Worm (Caenorhabditis elegans) whole organism, L4 larva: Measurements from ENCODE around the gene K09E4.1.

Experiments used
- D1046.2 ChIP-seq: fragments of 200-800 bp; sonication (Bioruptor generic); IDR thresholded peaks from 2 replicates; pipeline ENCODE4 v1.3.6; 2022; ENCODE audit warnings: missing genetic modification characterization, missing compliant biosample characterization
- F10B5.3 ChIP-seq: sonication (generic microtip); optimal IDR thresholded peaks from 2 replicates; lab custom pipeline; 2016; ENCODE audit warnings: mild to moderate bottlenecking, missing genetic modification characterization, missing compliant biosample characterization
- F26F4.8 ChIP-seq: fragments of 200-800 bp; sonication (Bioruptor generic); conservative IDR thresholded peaks from 2 replicates; pipeline ENCODE4 v1.3.6; 2022; ENCODE audit warnings: missing genetic modification characterization, missing compliant biosample characterization
- F37D6.2 ChIP-seq: sonication (generic microtip); optimal IDR thresholded peaks from 2 replicates; lab custom pipeline; 2016; ENCODE audit warnings: mild to moderate bottlenecking, missing genetic modification characterization, missing compliant biosample characterization
- F49E8.2 ChIP-seq: sonication (generic microtip); optimal IDR thresholded peaks from 2 replicates; lab custom pipeline; 2016; ENCODE audit warnings: missing compliant biosample characterization, mild to moderate bottlenecking, missing genetic modification characterization, borderline replicate concordance
- Y105C5A.15 ChIP-seq: fragments of 200-800 bp; sonication (Bioruptor generic); IDR thresholded peaks from 2 replicates; pipeline ENCODE4 v1.3.6; 2022; ENCODE audit warnings: missing genetic modification characterization, missing compliant biosample characterization
- Y5F2A.4 ChIP-seq: fragments of 200-800 bp; sonication (Bioruptor generic); optimal IDR thresholded peaks from 2 replicates; lab custom pipeline; 2018; ENCODE audit warnings: mild to moderate bottlenecking, missing genetic modification characterization, missing compliant biosample characterization
- ZK546.5 ChIP-seq, 2 experiments: sonication (generic microtip); optimal IDR thresholded peaks; 2 replicates each; lab custom pipeline; 2017; ENCODE audit warnings: missing biosample characterization in 2 of 2, missing genetic modification characterization in 2 of 2
- aha-1 ChIP-seq: fragments of 150-350 bp; peaks from one replicate; lab custom pipeline; 2014; ENCODE audit warnings: missing biosample characterization, missing genetic modification characterization
- arid-1 ChIP-seq: fragments of 200-800 bp; sonication (Bioruptor generic); conservative IDR thresholded peaks from 2 replicates; pipeline ENCODE4 v1.3.6; 2022; ENCODE audit warnings: missing genetic modification reagents, missing genetic modification characterization, missing compliant biosample characterization
- ceh-20 ChIP-seq: fragments of 200-800 bp; sonication (Bioruptor generic); IDR thresholded peaks from 2 replicates; pipeline ENCODE4 v1.3.6; 2022; ENCODE audit warnings: missing genetic modification reagents, missing genetic modification characterization, missing compliant biosample characterization
- ces-1 ChIP-seq: fragments of 150-350 bp; sonication (generic microtip); optimal IDR thresholded peaks from 4 replicates; lab custom pipeline; 2014; ENCODE audit warnings: missing biosample characterization, missing genetic modification reagents, missing genetic modification characterization
- cey-2 ChIP-seq: sonication (generic microtip); optimal IDR thresholded peaks from 3 replicates; lab custom pipeline; 2017; ENCODE audit warnings: missing genetic modification characterization, mild to moderate bottlenecking, missing compliant biosample characterization, antibody characterized with exemption, borderline replicate concordance; ENCODE audit not compliant: insufficient read depth
- daf-19 ChIP-seq: fragments of 200-800 bp; sonication (Bioruptor generic); conservative IDR thresholded peaks from 2 replicates; pipeline ENCODE4 v1.3.6; 2022; ENCODE audit warnings: missing genetic modification characterization, missing compliant biosample characterization
- dmd-8 ChIP-seq: fragments of 200-800 bp; sonication (Bioruptor generic); IDR thresholded peaks from 2 replicates; pipeline ENCODE4 v1.3.6; 2022; ENCODE audit warnings: missing genetic modification characterization, missing compliant biosample characterization
- dmd-9 ChIP-seq: fragments of 200-800 bp; sonication (Bioruptor generic); IDR thresholded peaks from 2 replicates; pipeline ENCODE4 v1.3.6; 2022; ENCODE audit warnings: missing genetic modification reagents, missing genetic modification characterization, missing compliant biosample characterization
- duxl-1 ChIP-seq: sonication (generic microtip); optimal IDR thresholded peaks from 2 replicates; lab custom pipeline; 2016; ENCODE audit warnings: mild to moderate bottlenecking, missing genetic modification characterization, moderate library complexity, missing compliant biosample characterization; ENCODE audit not compliant: poor library complexity
- egl-43 ChIP-seq: fragments of 200-800 bp; sonication (Bioruptor generic); IDR thresholded peaks from 2 replicates; pipeline ENCODE4 v1.3.6; 2022; ENCODE audit warnings: missing genetic modification reagents, missing genetic modification characterization, missing compliant biosample characterization
- gei-8 ChIP-seq: fragments of 200-800 bp; sonication (Bioruptor generic); optimal IDR thresholded peaks from 2 replicates; lab custom pipeline; 2018; ENCODE audit warnings: mild to moderate bottlenecking, missing genetic modification characterization, missing compliant biosample characterization
- hlh-30 ChIP-seq: sonication (generic microtip); optimal IDR thresholded peaks from 2 replicates; lab custom pipeline; 2017; ENCODE audit warnings: antibody characterized with exemption, mild to moderate bottlenecking, missing genetic modification characterization, missing compliant biosample characterization; ENCODE audit not compliant: insufficient read depth
- lim-7 ChIP-seq: fragments of 200-800 bp; sonication (Bioruptor generic); IDR thresholded peaks from 2 replicates; pipeline ENCODE4 v1.3.6; 2022; ENCODE audit warnings: missing genetic modification characterization, missing compliant biosample characterization
- lin-29 ChIP-seq: fragments of 200-800 bp; sonication (Bioruptor generic); IDR thresholded peaks from 2 replicates; pipeline ENCODE4 v1.3.6; 2022; ENCODE audit warnings: missing genetic modification reagents, missing genetic modification characterization, missing compliant biosample characterization
- lin-38 ChIP-seq: fragments of 200-800 bp; sonication (Bioruptor generic); IDR thresholded peaks from 2 replicates; pipeline ENCODE4 v1.3.6; 2022; ENCODE audit warnings: missing genetic modification reagents, missing genetic modification characterization, missing compliant biosample characterization
- lin-39 ChIP-seq: fragments of 150-350 bp; optimal IDR thresholded peaks from 2 replicates; lab custom pipeline; 2014; ENCODE audit warnings: missing biosample characterization, missing genetic modification reagents, missing genetic modification characterization
- lir-3 ChIP-seq: sonication (generic microtip); optimal IDR thresholded peaks from 2 replicates; lab custom pipeline; 2016; ENCODE audit warnings: mild to moderate bottlenecking, missing genetic modification characterization, missing compliant biosample characterization
- madf-9 ChIP-seq: fragments of 200-800 bp; sonication (Bioruptor generic); conservative IDR thresholded peaks from 2 replicates; pipeline ENCODE4 v1.3.6; 2022; ENCODE audit warnings: missing genetic modification reagents, missing genetic modification characterization, missing compliant biosample characterization
- mdl-1 ChIP-seq, 2 experiments: fragments of 150-350 bp in 1 of 2; sonication (generic microtip) in 1 of 2; optimal IDR thresholded peaks; 2 replicates each; lab custom pipeline; 2014 to 2017; ENCODE audit warnings: missing biosample characterization in 2 of 2, missing genetic modification characterization in 2 of 2
- mes-2 ChIP-seq: sonication (generic microtip); optimal IDR thresholded peaks from 2 replicates; lab custom pipeline; 2016; ENCODE audit warnings: missing genotype, mild to moderate bottlenecking, missing genetic modification characterization, missing compliant biosample characterization; ENCODE audit not compliant: poor library complexity, severe bottlenecking
- nhr-10 ChIP-seq: fragments of 150-350 bp; optimal IDR thresholded peaks from 2 replicates; lab custom pipeline; 2014; ENCODE audit warnings: missing biosample characterization, missing genetic modification characterization
- nhr-11 ChIP-seq: fragments of 150-350 bp; optimal IDR thresholded peaks from 2 replicates; lab custom pipeline; 2014; ENCODE audit warnings: missing biosample characterization, missing genetic modification characterization
- nhr-237 ChIP-seq: sonication (generic microtip); optimal IDR thresholded peaks from 2 replicates; lab custom pipeline; 2017; ENCODE audit warnings: missing biosample characterization, missing genetic modification characterization
- nhr-28 ChIP-seq: fragments of 150-350 bp; optimal IDR thresholded peaks from 2 replicates; lab custom pipeline; 2014; ENCODE audit warnings: missing biosample characterization, missing genetic modification characterization
- nhr-41 ChIP-seq: fragments of 200-800 bp; sonication (Bioruptor generic); IDR thresholded peaks from 2 replicates; pipeline ENCODE4 v1.3.6; 2022; ENCODE audit warnings: missing genetic modification reagents, missing genetic modification characterization, missing compliant biosample characterization
- nhr-48 ChIP-seq: sonication (generic microtip); optimal IDR thresholded peaks from 2 replicates; lab custom pipeline; 2016; ENCODE audit warnings: mild to moderate bottlenecking, missing genetic modification characterization, missing compliant biosample characterization
- pqm-1 ChIP-seq: sonication (generic microtip); optimal IDR thresholded peaks from 2 replicates; lab custom pipeline; 2017; ENCODE audit warnings: missing biosample characterization, missing genetic modification characterization
- rbr-2 ChIP-seq: sonication (generic microtip); optimal IDR thresholded peaks from 2 replicates; lab custom pipeline; 2016; ENCODE audit warnings: missing genotype, missing genetic modification characterization, missing compliant biosample characterization
- sdz-12 ChIP-seq: fragments of 200-800 bp; sonication (Bioruptor generic); optimal IDR thresholded peaks from 2 replicates; lab custom pipeline; 2018; ENCODE audit warnings: mild to moderate bottlenecking, missing genetic modification characterization, missing compliant biosample characterization
- set-16 ChIP-seq: fragments of 200-800 bp; sonication (Bioruptor generic); IDR thresholded peaks from 2 replicates; pipeline ENCODE4 v1.3.6; 2022; ENCODE audit warnings: missing genetic modification reagents, missing genetic modification characterization, missing compliant biosample characterization
- snpc-1.2 ChIP-seq: fragments of 200-800 bp; sonication (Bioruptor generic); IDR thresholded peaks from 2 replicates; pipeline ENCODE4 v1.3.6; 2022; ENCODE audit warnings: missing genetic modification reagents, missing genetic modification characterization, missing compliant biosample characterization
- spr-1 ChIP-seq: sonication (generic microtip); optimal IDR thresholded peaks from 2 replicates; lab custom pipeline; 2016; ENCODE audit warnings: mild to moderate bottlenecking, missing genetic modification characterization, missing compliant biosample characterization
- tag-97 ChIP-seq: fragments of 200-800 bp; sonication (Bioruptor generic); IDR thresholded peaks from 2 replicates; pipeline ENCODE4 v1.3.6; 2022; ENCODE audit warnings: missing genetic modification characterization, missing compliant biosample characterization
- unc-130 ChIP-seq: sonication (generic microtip); optimal IDR thresholded peaks from 2 replicates; lab custom pipeline; 2016; ENCODE audit warnings: missing genetic modification reagents, missing genetic modification characterization, missing compliant biosample characterization
- zag-1 ChIP-seq: fragments of 150-350 bp; optimal IDR thresholded peaks from 2 replicates; lab custom pipeline; 2014; ENCODE audit warnings: missing biosample characterization, missing genetic modification characterization
- zip-2 ChIP-seq: fragments of 150-350 bp; optimal IDR thresholded peaks from 2 replicates; lab custom pipeline; 2014; ENCODE audit warnings: missing biosample characterization, missing genetic modification characterization

Gene K09E4.1

DNA sequence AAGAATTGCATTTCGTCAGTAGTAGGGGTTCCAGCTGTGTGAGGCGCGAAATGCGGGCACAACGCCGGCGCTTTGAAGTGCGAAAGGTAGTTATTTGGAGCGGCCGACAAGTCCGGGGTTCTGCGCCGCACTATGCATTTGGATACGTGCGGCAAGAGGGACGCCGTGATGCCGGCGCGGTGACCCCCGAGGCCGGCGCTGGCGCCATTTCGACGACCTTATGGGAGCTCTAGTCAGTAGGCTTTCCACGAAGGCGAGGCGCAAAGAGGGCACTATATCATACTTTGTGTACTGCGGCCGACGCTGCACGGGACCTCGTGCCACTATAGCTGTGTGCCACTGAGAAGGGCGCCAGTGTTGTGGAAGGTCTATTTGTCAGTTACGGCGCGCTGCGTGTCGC, 40.8 kb upstream of the K09E4.1 start:
- TF ChIP-seq D1046.2 (GFP tag; lab: Robert Waterston, UW) (0 out of 2 replicates have a peak, but pooled peaks have one; percentile 15), sdz-12 (GFP tag; lab: Kevin White, UChicago) (no peak), snpc-1.2 (peak; percentile 65), unc-130 (GFP tag; lab: Kevin White, UChicago) (no peak), set-16 (GFP tag; lab: Robert Waterston, UW) (peak; percentile 93), nhr-41 (GFP tag; lab: Robert Waterston, UW) (no peak), madf-9 (no peak), lim-7 (GFP tag; lab: Robert Waterston, UW) (0 out of 2 replicates have a peak, but pooled peaks have one; percentile 30), dmd-9 (no peak), spr-1 (tag; lab: Kevin White, UChicago) (peak; percentile 22), lin-38 (GFP tag; lab: Robert Waterston, UW) (0 out of 2 replicates have a peak, but pooled peaks have one; percentile 34), lin-39 (no peak), ces-1 (GFP tag; lab: Kevin White, UChicago) (no peak), egl-43 (GFP tag; lab: Robert Waterston, UW) (no peak), nhr-28 (tag; lab: Kevin White, UChicago) (no peak)

DNA sequence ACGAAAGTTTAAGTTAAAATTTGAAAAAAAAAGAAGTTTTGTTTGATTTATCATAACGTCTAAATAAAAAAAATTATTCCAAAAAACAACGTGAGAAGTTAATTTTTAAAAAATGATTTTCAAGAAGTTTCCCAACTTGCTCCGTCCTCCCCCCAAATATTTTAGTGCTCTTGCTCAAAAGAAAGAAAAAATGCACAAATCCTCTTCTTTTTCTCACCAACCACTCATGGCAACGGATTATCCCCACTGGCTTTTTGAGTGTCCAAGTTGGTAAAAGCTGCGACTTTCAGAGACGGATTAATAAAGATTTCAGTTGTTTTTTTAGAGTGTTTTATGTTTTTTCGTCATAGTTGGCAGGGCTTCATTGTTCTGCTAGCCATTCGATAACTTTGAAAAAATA, 40.1 kb upstream of the K09E4.1 start, which contains the start of gene Y39G8C.2:
Gene Y39G8C.2, minus strand, starts transcription at position 101 of the 400 bp plus-strand sequence.
- TF ChIP-seq lin-29 (GFP tag; lab: Robert Waterston, UW) (no peak), mes-2 (no peak), daf-19 (GFP tag; lab: Robert Waterston, UW) (no peak), F26F4.8 (GFP tag; lab: Robert Waterston, UW) (no peak), cey-2 (tag; lab: Kevin White, UChicago) (no peak), nhr-48 (no peak), Y5F2A.4 (GFP tag; lab: Kevin White, UChicago) (no peak), nhr-10 (tag; lab: Kevin White, UChicago) (no peak), zip-2 (no peak), F37D6.2 (tag; lab: Kevin White, UChicago) (no peak), pqm-1 (tag; lab: Kevin White, UChicago) (no peak), tag-97 (no peak), hlh-30 (tag; lab: Kevin White, UChicago) (no peak), ces-1 (GFP tag; lab: Kevin White, UChicago) (no peak), duxl-1 (no peak), lir-3 (tag; lab: Kevin White, UChicago) (no peak), ceh-20 (GFP tag; lab: Robert Waterston, UW) (no peak), lin-38 (GFP tag; lab: Robert Waterston, UW) (no peak)

DNA sequence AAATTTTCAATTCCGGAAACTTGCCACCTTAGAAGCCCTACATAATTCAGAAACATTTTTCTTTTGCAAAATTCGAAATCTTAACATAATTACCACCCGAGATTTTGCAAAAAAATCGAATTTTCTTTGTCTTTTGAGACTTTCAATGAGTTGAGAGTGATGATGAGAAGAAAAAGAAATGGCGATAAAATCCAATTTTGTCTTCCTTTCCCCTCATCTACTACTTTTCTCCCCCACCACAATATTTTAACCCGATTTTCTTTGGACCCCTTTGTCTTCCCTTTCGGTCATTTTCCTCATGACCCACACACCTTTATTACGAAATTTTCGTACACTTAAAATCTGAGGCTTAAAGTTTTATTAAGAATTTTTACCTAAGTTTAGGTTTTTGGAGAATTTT, 39.3 kb upstream of the K09E4.1 start:
- TF ChIP-seq rbr-2 (tag; lab: Kevin White, UChicago) (no peak), set-16 (GFP tag; lab: Robert Waterston, UW) (no peak), nhr-11 (tag; lab: Kevin White, UChicago) (no peak), lin-29 (GFP tag; lab: Robert Waterston, UW) (no peak), dmd-8 (GFP tag; lab: Robert Waterston, UW) (no peak), F49E8.2 (tag; lab: Kevin White, UChicago) (no peak), Y105C5A.15 (no peak), nhr-237 (tag; lab: Kevin White, UChicago) (no peak), mdl-1 (tag; optimal IDR thresholded peaks at IDR 0.05; lab: Kevin White, UChicago) (no peak), F10B5.3 (no peak), F37D6.2 (tag; lab: Kevin White, UChicago) (no peak), zag-1 (tag; lab: Kevin White, UChicago) (no peak), aha-1 (tag; lab: Kevin White, UChicago) (no peak), nhr-28 (tag; lab: Kevin White, UChicago) (no peak), ZK546.5 (tag; optimal IDR thresholded peaks at IDR 0.05; lab: Kevin White, UChicago) (no peak), tag-97 (no peak), ceh-20 (GFP tag; lab: Robert Waterston, UW) (no peak), gei-8 (no peak), arid-1 (GFP tag; lab: Robert Waterston, UW) (no peak)
